ENCODE assay signal across 3 fruit fly cellular contexts in the genomic region with DNA sequence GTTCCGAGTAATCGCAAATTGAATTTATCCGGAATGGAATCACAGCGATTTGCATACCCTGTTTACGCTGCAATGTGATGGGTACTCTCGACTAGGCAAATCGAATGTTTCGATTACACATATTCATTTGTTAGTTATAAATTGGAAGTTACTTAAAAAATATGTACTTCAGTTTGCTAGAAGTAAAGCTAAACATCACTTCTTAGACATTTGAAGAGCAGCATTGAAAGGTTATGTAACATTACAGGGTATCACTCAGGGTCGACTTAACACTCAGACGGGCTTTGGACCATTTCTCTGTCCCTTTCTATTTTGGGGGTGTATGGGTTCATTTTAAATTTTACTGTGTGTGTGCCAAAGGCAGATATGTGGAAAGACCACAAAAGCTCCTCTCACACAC.
TF ChIP-seq lines count a peak whose summit lies in the region.

No protein-coding gene starts in this region.

- no peak for TF ChIP-seq CTCF in whole organism, embryonic (GFP tag; optimal IDR thresholded peaks at IDR 0.05; lab: Kevin White, UChicago)

TF ChIP-seq in whole organism, embryonic, 481 proteins besides CTCF, POLR2A, EP300 and RAD21 (continues in another document):
- TF ChIP-seq gem (tag; optimal IDR thresholded peaks at IDR 0.05; lab: Kevin White, UChicago) (peak; percentile 29), jumu (GFP tag; optimal IDR thresholded peaks at IDR 0.05; lab: Kevin White, UChicago) (no peak), B-H1 (GFP tag; IDR thresholded peaks at IDR 0.05; lab: Robert Waterston, UW) (no peak), slbo (GFP tag; IDR thresholded peaks at IDR 0.05; lab: Robert Waterston, UW) (0 out of 2 replicates have a peak, but pooled peaks have one; percentile 17), Hmr (GFP tag; optimal IDR thresholded peaks at IDR 0.05; lab: Kevin White, UChicago) (peak; percentile 38), lab (GFP tag; optimal IDR thresholded peaks at IDR 0.05; lab: Kevin White, UChicago) (peak; percentile 53), Hr51 (GFP tag; optimal IDR thresholded peaks at IDR 0.05; lab: Kevin White, UChicago) (peak in 1 of 2 experiments; percentile 28), sob (GFP tag; IDR thresholded peaks at IDR 0.05; lab: Robert Waterston, UW) (peak; percentile 34; the same call in 1 of the 2 replicates), CoRest (tag; optimal IDR thresholded peaks at IDR 0.05; lab: Kevin White, UChicago) (peak; percentile 2), row (GFP tag; IDR thresholded peaks at IDR 0.05; lab: Robert Waterston, UW) (peak; percentile 52; the same call in 2 of the 3 replicates), CG31441 (GFP tag; IDR thresholded peaks at IDR 0.05; lab: Robert Waterston, UW) (0 out of 2 replicates have a peak, but pooled peaks have one; percentile 12), CG8290 (GFP tag; optimal IDR thresholded peaks at IDR 0.05; lab: Kevin White, UChicago) (no peak), CG8290 (tag; optimal IDR thresholded peaks at IDR 0.05; lab: Kevin White, UChicago) (peak in 1 of 2 experiments; percentile 54), Ada2b (GFP tag; IDR thresholded peaks at IDR 0.05; lab: Robert Waterston, UW) (0 out of 2 replicates have a peak, but pooled peaks have one; percentile 9), sim (GFP tag; IDR thresholded peaks at IDR 0.05; lab: Robert Waterston, UW) (no peak), CG13424 (tag; optimal IDR thresholded peaks at IDR 0.05; lab: Kevin White, UChicago) (peak; percentile 11), Fer3 (tag; optimal IDR thresholded peaks at IDR 0.05; lab: Kevin White, UChicago) (peak; percentile 41), Meics (GFP tag; optimal IDR thresholded peaks at IDR 0.05; lab: Kevin White, UChicago) (peak; percentile 21), dmrt99B (tag; optimal IDR thresholded peaks at IDR 0.05; lab: Kevin White, UChicago) (peak; percentile 44), CG32767 (GFP tag; IDR thresholded peaks at IDR 0.05; lab: Robert Waterston, UW) (no peak), bab2 (GFP tag; optimal IDR thresholded peaks at IDR 0.05; lab: Kevin White, UChicago) (peak; percentile 1), HHEX (GFP tag; optimal IDR thresholded peaks at IDR 0.05; lab: Kevin White, UChicago) (no peak), Atf6 (GFP tag; IDR thresholded peaks at IDR 0.05; lab: Robert Waterston, UW) (0 out of 2 replicates have a peak, but pooled peaks have one; percentile 20), D19B (GFP tag; optimal IDR thresholded peaks at IDR 0.05; lab: Kevin White, UChicago) (peak; percentile 71), CG7839 (tag; optimal IDR thresholded peaks at IDR 0.05; lab: Kevin White, UChicago) (peak; percentile 54), CG15601 (tag; optimal IDR thresholded peaks at IDR 0.05; lab: Kevin White, UChicago) (no peak), CG18599 (GFP tag; optimal IDR thresholded peaks at IDR 0.05; lab: Kevin White, UChicago) (peak; percentile 64)

TF ChIP-seq in whole organism, prepupa, 60 proteins besides CTCF, POLR2A, EP300 and RAD21:
- peak; percentile 63 for TF ChIP-seq Eip78C (GFP tag; lab: Kevin White, UChicago)
- TF ChIP-seq dsx (GFP tag; optimal IDR thresholded peaks at IDR 0.05; lab: Kevin White, UChicago; ENCODE audit: poor library complexity, severe bottlenecking) = peak; percentile 4
- TF ChIP-seq CG6854 (GFP tag; optimal IDR thresholded peaks at IDR 0.05; lab: Kevin White, UChicago) = no peak
- TF ChIP-seq CG9139 (GFP tag; optimal IDR thresholded peaks at IDR 0.05; lab: Kevin White, UChicago) = no peak
- no peak for TF ChIP-seq Hr39 (GFP tag; optimal IDR thresholded peaks at IDR 0.05; lab: Kevin White, UChicago)
- peak; percentile 4 for TF ChIP-seq CG10669 (GFP tag; optimal IDR thresholded peaks at IDR 0.05; lab: Kevin White, UChicago)
- peak; percentile 18 for TF ChIP-seq CG32006 (GFP tag; optimal IDR thresholded peaks at IDR 0.05; lab: Kevin White, UChicago)
- TF ChIP-seq topi (GFP tag; optimal IDR thresholded peaks at IDR 0.05; lab: Kevin White, UChicago) = no peak
- peak; percentile 72 for TF ChIP-seq svp (GFP tag; lab: Kevin White, UChicago)

TF ChIP-seq in whole organism, pupa, 21 proteins besides CTCF, POLR2A, EP300 and RAD21:
- TF ChIP-seq CG8159 (tag; optimal IDR thresholded peaks at IDR 0.05; lab: Kevin White, UChicago) (peak; percentile 19), CG17806 (tag; optimal IDR thresholded peaks at IDR 0.05; lab: Kevin White, UChicago) (no peak)
TF ChIP-seq in whole organism, pupa: peak in this region for 1.
